Fruit fly (Drosophila melanogaster) whole organism, embryonic: ENCODE measurements around the gene Alg9.

Experiments
- B-H2 ChIP-seq: fragments of 200-800 bp; sonication (Bioruptor generic); optimal IDR thresholded peaks from 2 replicates; lab custom pipeline; 2018; ENCODE audit warnings: missing biosample characterization, mild to moderate bottlenecking, missing genetic modification characterization
- CG10543 ChIP-seq: fragments of 200-800 bp; sonication (Bioruptor generic); optimal IDR thresholded peaks from 3 replicates; lab custom pipeline; 2017; ENCODE audit warnings: missing biosample characterization, mild to moderate bottlenecking, missing genetic modification characterization, moderate library complexity
- CG12769 ChIP-seq: fragments of 200-800 bp; sonication (Bioruptor generic); optimal IDR thresholded peaks from 2 replicates; lab custom pipeline; 2019; ENCODE audit warnings: missing biosample characterization, mild to moderate bottlenecking, missing genetic modification characterization, moderate library complexity
- CG2199 ChIP-seq: fragments of 200-800 bp; sonication (Bioruptor generic); IDR thresholded peaks from 3 replicates; pipeline ENCODE4 v1.3.6; 2022; ENCODE audit warnings: missing biosample characterization, missing genetic modification characterization
- CG2202 ChIP-seq: fragments of 200-800 bp; sonication (Bioruptor generic); optimal IDR thresholded peaks from 2 replicates; lab custom pipeline; 2018; ENCODE audit warnings: missing biosample characterization, mild to moderate bottlenecking, missing genetic modification characterization
- CG3281 ChIP-seq: fragments of 200-800 bp; sonication (Bioruptor generic); optimal IDR thresholded peaks from 3 replicates; lab custom pipeline; 2017; ENCODE audit warnings: missing biosample characterization, mild to moderate bottlenecking, missing genetic modification characterization
- CG34376 ChIP-seq: fragments of 200-800 bp; sonication (Bioruptor generic); optimal IDR thresholded peaks from 2 replicates; lab custom pipeline; 2018; ENCODE audit warnings: missing biosample characterization, mild to moderate bottlenecking, missing genetic modification characterization
- CG4424 ChIP-seq: fragments of 200-800 bp; sonication (Bioruptor generic); optimal IDR thresholded peaks from 3 replicates; lab custom pipeline; 2016; ENCODE audit warnings: missing biosample characterization, missing genetic modification characterization
- CG4730 ChIP-seq: fragments of 200-800 bp; sonication (Bioruptor generic); IDR thresholded peaks from 2 replicates; pipeline ENCODE4 v1.3.6; 2022; ENCODE audit warnings: missing biosample characterization, missing genetic modification characterization
- CG6791 ChIP-seq: fragments of 200-800 bp; sonication (Bioruptor generic); IDR thresholded peaks from 3 replicates; pipeline ENCODE4 v1.3.6; 2022; ENCODE audit warnings: missing biosample characterization, missing genetic modification characterization; ENCODE audit not compliant: partially characterized antibody
- CG7271 ChIP-seq: fragments of 200-800 bp; sonication (Bioruptor generic); optimal IDR thresholded peaks from 2 replicates; lab custom pipeline; 2018; ENCODE audit warnings: missing biosample characterization, mild to moderate bottlenecking, missing genetic modification characterization, moderate library complexity
- CG8290 ChIP-seq, 3 experiments: fragments of 200-800 bp; sonication (Bioruptor generic); optimal IDR thresholded peaks; 2 replicates each; lab custom pipeline; 2016 to 2019; ENCODE audit warnings: missing biosample characterization in 3 of 3, missing genetic modification characterization in 3 of 3, mild to moderate bottlenecking in 2 of 3, moderate library complexity in 1 of 3
- Camta ChIP-seq: fragments of 200-800 bp; sonication (Bioruptor generic); optimal IDR thresholded peaks from 2 replicates; lab custom pipeline; 2016; ENCODE audit warnings: missing biosample characterization, missing genetic modification characterization
- CrebB ChIP-seq: fragments of 200-800 bp; sonication (Bioruptor generic); optimal IDR thresholded peaks from 3 replicates; lab custom pipeline; 2018; ENCODE audit warnings: missing biosample characterization, mild to moderate bottlenecking, missing genetic modification characterization
- E2f2 ChIP-seq: fragments of 200-800 bp; sonication (Bioruptor generic); IDR thresholded peaks from 2 replicates; pipeline ENCODE4 v1.3.6; 2022; ENCODE audit warnings: missing biosample characterization, missing genetic modification characterization
- ERR ChIP-seq: fragments of 200-800 bp; sonication (Bioruptor generic); optimal IDR thresholded peaks from 2 replicates; lab custom pipeline; 2016; ENCODE audit warnings: missing biosample characterization, missing genetic modification characterization
- Gsc ChIP-seq: fragments of 200-800 bp; sonication (Bioruptor generic); IDR thresholded peaks from 2 replicates; pipeline ENCODE4 v1.3.6; 2022; ENCODE audit warnings: missing biosample characterization, missing genetic modification characterization
- Hr51 ChIP-seq, 2 experiments: fragments of 200-800 bp; sonication (Bioruptor generic); optimal IDR thresholded peaks; 2 replicates in 1 of 2; 3 replicates in 1 of 2; lab custom pipeline; 2016 to 2018; ENCODE audit warnings: missing biosample characterization in 2 of 2, missing genetic modification characterization in 2 of 2, mild to moderate bottlenecking in 1 of 2, moderate library complexity in 1 of 2
- MBD-R2 ChIP-seq: fragments of 200-800 bp; sonication (Bioruptor generic); IDR thresholded peaks from 2 replicates; pipeline ENCODE4 v1.3.6; 2022; ENCODE audit warnings: missing biosample characterization, missing genetic modification characterization
- Med ChIP-seq: fragments of 200-800 bp; sonication (Bioruptor generic); peaks from one replicate; lab custom pipeline; 2016; ENCODE audit warnings: missing biosample characterization, missing genetic modification characterization, mild to moderate bottlenecking, inconsistent platforms, moderate library complexity
- Poxn ChIP-seq: fragments of 200-800 bp; sonication (Bioruptor generic); IDR thresholded peaks from 2 replicates; pipeline ENCODE4 v1.3.6; 2022; ENCODE audit warnings: missing biosample characterization, missing genetic modification characterization
- Ravus ChIP-seq: fragments of 200-800 bp; sonication (Bioruptor generic); IDR thresholded peaks from 2 replicates; pipeline ENCODE4 v1.3.6; 2022; ENCODE audit warnings: missing biosample characterization, missing genetic modification characterization
- Rx ChIP-seq: fragments of 200-800 bp; sonication (Bioruptor generic); IDR thresholded peaks from 2 replicates; pipeline ENCODE4 v1.3.6; 2022; ENCODE audit warnings: missing biosample characterization, missing genetic modification characterization
- Side ChIP-seq: fragments of 200-800 bp; sonication (Bioruptor generic); optimal IDR thresholded peaks from 2 replicates; lab custom pipeline; 2016; ENCODE audit warnings: missing biosample characterization, missing genetic modification characterization
- YL-1 ChIP-seq: fragments of 200-800 bp; sonication (Bioruptor generic); optimal IDR thresholded peaks from 3 replicates; lab custom pipeline; 2017; ENCODE audit warnings: missing biosample characterization, mild to moderate bottlenecking, missing genetic modification characterization
- bigmax ChIP-seq: fragments of 200-800 bp; sonication (Bioruptor generic); optimal IDR thresholded peaks from 2 replicates; lab custom pipeline; 2018; ENCODE audit warnings: missing biosample characterization, mild to moderate bottlenecking, missing genetic modification characterization
- ci ChIP-seq: fragments of 200-800 bp; sonication (Bioruptor generic); IDR thresholded peaks from 3 replicates; pipeline ENCODE4 v1.3.6; 2022; ENCODE audit warnings: missing biosample characterization, missing genetic modification characterization
- corto ChIP-seq: fragments of 200-800 bp; sonication (Bioruptor generic); optimal IDR thresholded peaks from 2 replicates; lab custom pipeline; 2016; ENCODE audit warnings: missing biosample characterization, mild to moderate bottlenecking, missing genetic modification characterization, moderate library complexity
- crc ChIP-seq: fragments of 200-800 bp; sonication (Bioruptor generic); optimal IDR thresholded peaks from 2 replicates; lab custom pipeline; 2016; ENCODE audit warnings: missing biosample characterization, missing genetic modification characterization
- da ChIP-seq: fragments of 200-800 bp; sonication (Bioruptor generic); optimal IDR thresholded peaks from 2 replicates; lab custom pipeline; 2016; ENCODE audit warnings: missing biosample characterization, missing genetic modification characterization
- dpn ChIP-seq, 2 experiments: fragments of 200-800 bp; sonication (Bioruptor generic); optimal IDR thresholded peaks; 3 replicates each; lab custom pipeline; 2016; ENCODE audit warnings: missing biosample characterization in 2 of 2, missing genetic modification characterization in 2 of 2
- emc ChIP-seq: fragments of 200-800 bp; sonication (Bioruptor generic); optimal IDR thresholded peaks from 2 replicates; lab custom pipeline; 2016; ENCODE audit warnings: missing biosample characterization, missing genetic modification characterization
- fu2 ChIP-seq: fragments of 200-800 bp; sonication (Bioruptor generic); optimal IDR thresholded peaks from 2 replicates; lab custom pipeline; 2016; ENCODE audit warnings: missing biosample characterization, missing genetic modification characterization
- grau ChIP-seq: fragments of 200-800 bp; optimal IDR thresholded peaks from 3 replicates; lab custom pipeline; 2019; ENCODE audit warnings: missing biosample characterization, mild to moderate bottlenecking, missing genetic modification characterization, moderate library complexity
- jing ChIP-seq: fragments of 200-800 bp; sonication (Bioruptor generic); optimal IDR thresholded peaks from 2 replicates; lab custom pipeline; 2018; ENCODE audit warnings: missing biosample characterization, mild to moderate bottlenecking, missing genetic modification characterization
- mirr ChIP-seq: fragments of 200-800 bp; sonication (Bioruptor generic); optimal IDR thresholded peaks from 3 replicates; lab custom pipeline; 2018; ENCODE audit warnings: missing biosample characterization, mild to moderate bottlenecking, missing genetic modification characterization
- nerfin-1 ChIP-seq: fragments of 200-800 bp; sonication (Bioruptor generic); optimal IDR thresholded peaks from 3 replicates; lab custom pipeline; 2019; ENCODE audit warnings: missing biosample characterization, mild to moderate bottlenecking, missing genetic modification characterization, moderate library complexity
- nmo ChIP-seq: fragments of 200-800 bp; sonication (Bioruptor generic); optimal IDR thresholded peaks from 2 replicates; lab custom pipeline; 2018; ENCODE audit warnings: missing biosample characterization, mild to moderate bottlenecking, missing genetic modification characterization, moderate library complexity
- pan ChIP-seq, 4 experiments: fragments of >200 bp in 3 of 4; fragments of 200-800 bp in 1 of 4; sonication (Bioruptor generic) in 1 of 4; optimal IDR thresholded peaks in 3 of 4; IDR thresholded peaks in 1 of 4; 2 replicates each; pipeline versions ENCODE4 v1.3.6 to Lab custom; 2017 to 2022; ENCODE audit warnings: missing biosample characterization in 2 of 4, missing genetic modification characterization in 2 of 4, mixed read lengths in 1 of 4
- psq ChIP-seq: fragments of 200-800 bp; sonication (Bioruptor generic); optimal IDR thresholded peaks from 2 replicates; lab custom pipeline; 2017; ENCODE audit warnings: missing biosample characterization, missing genetic modification characterization
- sens ChIP-seq: fragments of 200-800 bp; sonication (Bioruptor generic); peaks from one replicate; lab custom pipeline; 2016; ENCODE audit warnings: missing biosample characterization, missing genetic modification characterization
- sens-2 ChIP-seq: fragments of 200-800 bp; sonication (Bioruptor generic); IDR thresholded peaks from 2 replicates; pipeline ENCODE4 v1.3.6; 2022; ENCODE audit warnings: missing biosample characterization, missing genetic modification characterization
- sim ChIP-seq: fragments of 200-800 bp; sonication (Bioruptor generic); IDR thresholded peaks from 2 replicates; pipeline ENCODE4 v1.3.6; 2022; ENCODE audit warnings: missing biosample characterization, missing genetic modification characterization
- sisA ChIP-seq: fragments of 200-800 bp; sonication (Bioruptor generic); IDR thresholded peaks from 2 replicates; pipeline ENCODE4 v1.3.6; 2022; ENCODE audit warnings: missing biosample characterization, missing genetic modification characterization
- stwl ChIP-seq: fragments of 200-800 bp; sonication (Bioruptor generic); optimal IDR thresholded peaks from 3 replicates; lab custom pipeline; 2018; ENCODE audit warnings: missing biosample characterization, mild to moderate bottlenecking, missing genetic modification characterization, moderate library complexity
- ttk ChIP-seq: fragments of 200-800 bp; sonication (Bioruptor generic); IDR thresholded peaks from 2 replicates; pipeline ENCODE4 v2.1.2; 2022; ENCODE audit warnings: missing biosample characterization, missing genetic modification characterization
- vfl ChIP-seq: fragments of 200-800 bp; sonication (Bioruptor generic); optimal IDR thresholded peaks from 2 replicates; lab custom pipeline; 2016; ENCODE audit warnings: missing biosample characterization, missing genetic modification characterization
- vnd ChIP-seq: fragments of 200-800 bp; sonication (Bioruptor generic); IDR thresholded peaks from 3 replicates; pipeline ENCODE4 v1.3.6; 2022; ENCODE audit warnings: missing biosample characterization, missing genetic modification characterization; ENCODE audit not compliant: partially characterized antibody
- wek ChIP-seq: fragments of 200-800 bp; sonication (Bioruptor generic); optimal IDR thresholded peaks from 3 replicates; lab custom pipeline; 2018; ENCODE audit warnings: missing biosample characterization, mild to moderate bottlenecking, missing genetic modification characterization, moderate library complexity

The Alg9 gene

dm6 chr3R:25215123-25215522 is 6.3 kb upstream of the Alg9 start, which contains the start of gene Saysd1 (continued):
- no peak for TF ChIP-seq sisA (GFP tag; lab: Robert Waterston, UW)
- TF ChIP-seq CG4730 = peak; percentile 24; the same call in 1 of the 2 replicates
- peak; percentile 6 for TF ChIP-seq emc (GFP tag; lab: Kevin White, UChicago)
- no peak for TF ChIP-seq YL-1 (GFP tag; lab: Kevin White, UChicago)
- no peak for TF ChIP-seq psq
- no peak for TF ChIP-seq sim
- TF ChIP-seq grau (tag; lab: Kevin White, UChicago) = peak; percentile 71
- TF ChIP-seq ERR (GFP tag; lab: Kevin White, UChicago) = no peak
- no peak for TF ChIP-seq mirr
- TF ChIP-seq Ravus = no peak
- TF ChIP-seq bigmax = no peak
- TF ChIP-seq E2f2 (GFP tag; lab: Robert Waterston, UW) = peak; percentile 32; the same call in 1 of the 2 replicates
- peak; percentile 37 for TF ChIP-seq CG12769 (tag; lab: Kevin White, UChicago)
- no peak for TF ChIP-seq CG34376 (GFP tag; lab: Kevin White, UChicago)
- 0 out of 3 replicates have a peak, but pooled peaks have one; percentile 48 for TF ChIP-seq CG2199 (GFP tag; lab: Robert Waterston, UW)
- no peak for TF ChIP-seq jing (GFP tag; lab: Kevin White, UChicago)
- TF ChIP-seq Camta (GFP tag; lab: Kevin White, UChicago) = peak; percentile 4
- TF ChIP-seq Gsc (GFP tag; lab: Robert Waterston, UW) = no peak
- peak; percentile 62 for TF ChIP-seq wek
- TF ChIP-seq CG8290 (GFP tag; optimal IDR thresholded peaks at IDR 0.05; lab: Kevin White, UChicago) = peak; percentile 4
- TF ChIP-seq CG8290 (tag; optimal IDR thresholded peaks at IDR 0.05; lab: Kevin White, UChicago) = peak in 1 of 2 experiments; percentile 5
- TF ChIP-seq ci (GFP tag; lab: Robert Waterston, UW) = 0 out of 3 replicates have a peak, but pooled peaks have one; percentile 17
- TF ChIP-seq nmo (GFP tag; lab: Kevin White, UChicago) = peak; percentile 26
- TF ChIP-seq CG2202 (tag; lab: Kevin White, UChicago) = no peak
- peak; percentile 84 for TF ChIP-seq Med
- peak; percentile 83 for TF ChIP-seq stwl (tag; lab: Kevin White, UChicago)
- no peak for TF ChIP-seq Side
- no peak for TF ChIP-seq B-H2 (GFP tag; lab: Kevin White, UChicago)
- TF ChIP-seq CrebB (tag; lab: Kevin White, UChicago) = no peak
- peak; percentile 29; the same call in 1 of the 2 replicates for TF ChIP-seq Rx (GFP tag; lab: Robert Waterston, UW)
- peak; percentile 85 for TF ChIP-seq MBD-R2 (GFP tag; lab: Robert Waterston, UW)
- no peak for TF ChIP-seq corto (GFP tag; lab: Kevin White, UChicago)
- no peak for TF ChIP-seq CG3281 (GFP tag; lab: Kevin White, UChicago)
- peak in 1 of 2 experiments; percentile 11 for TF ChIP-seq Hr51 (GFP tag; optimal IDR thresholded peaks at IDR 0.05; lab: Kevin White, UChicago)
- peak; percentile 92 for TF ChIP-seq CG6791 (GFP tag; lab: Robert Waterston, UW)
- TF ChIP-seq vnd = peak; percentile 78
- no peak for TF ChIP-seq ttk (GFP tag; lab: Robert Waterston, UW)
- TF ChIP-seq sens (GFP tag; lab: Kevin White, UChicago) = peak; percentile 88
- peak in 1 of 2 experiments; percentile 13 for TF ChIP-seq dpn (GFP tag; optimal IDR thresholded peaks at IDR 0.05; lab: Kevin White, UChicago)
- TF ChIP-seq CG10543 (GFP tag; lab: Kevin White, UChicago) = peak; percentile 41
- peak; percentile 10 for TF ChIP-seq CG7271
- no peak for TF ChIP-seq crc (GFP tag; lab: Kevin White, UChicago)
- TF ChIP-seq fu2 (GFP tag; lab: Kevin White, UChicago) = no peak
- TF ChIP-seq CG4424 = peak; percentile 41
- TF ChIP-seq vfl (GFP tag; lab: Kevin White, UChicago) = no peak
- TF ChIP-seq nerfin-1 (tag; lab: Kevin White, UChicago) = peak; percentile 12
- TF ChIP-seq sens-2 (GFP tag; lab: Robert Waterston, UW) = no peak
- no peak for TF ChIP-seq pan (optimal IDR thresholded peaks at IDR 0.05; lab: Kevin White, UChicago)
- peak in 1 of 2 experiments; percentile 53 for TF ChIP-seq pan (GFP tag; optimal IDR thresholded peaks at IDR 0.05 in 1 of 2, IDR thresholded peaks at IDR 0.05 in 1 of 2)
- TF ChIP-seq da = no peak
- no peak for TF ChIP-seq Poxn (GFP tag; lab: Robert Waterston, UW)
